Worm (Caenorhabditis elegans): ENCODE measurements around the gene ilc-17.1.

The ilc-17.1 gene

DNA sequence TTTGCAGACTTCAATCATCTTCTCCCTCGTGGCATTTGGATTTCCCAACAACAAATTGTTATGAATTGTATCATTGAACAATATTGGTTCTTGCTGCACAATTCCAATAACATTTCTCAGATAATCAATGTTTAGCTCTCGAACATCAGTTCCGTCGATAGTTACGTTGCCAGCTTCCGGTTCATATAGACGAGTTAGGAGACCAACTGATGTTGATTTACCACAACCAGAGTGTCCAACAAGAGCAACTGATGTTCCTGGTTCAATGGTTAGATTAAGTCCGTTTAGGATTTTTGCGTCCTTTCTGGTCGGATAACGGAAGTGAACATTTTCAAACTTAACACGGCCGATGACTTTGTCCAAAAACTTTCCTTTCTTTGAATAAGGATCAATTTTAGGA lies 15.6 kb downstream of the ilc-17.1 start:
- TF ChIP-seq unc-62 (GFP tag; optimal IDR thresholded peaks at IDR 0.05 in 1 of 2) (peak in 1 of 2 experiments; percentile 78), unc-62 (tag; optimal IDR thresholded peaks at IDR 0.05) (no peak), aly-2 (tag; optimal IDR thresholded peaks at IDR 0.05) (no peak), nhr-237 (tag; optimal IDR thresholded peaks at IDR 0.05) (no peak), jun-1 (tag; optimal IDR thresholded peaks at IDR 0.05) (no peak), duxl-1 (tag; optimal IDR thresholded peaks at IDR 0.05; ENCODE audit: poor library complexity) (no peak), Y5F2A.4 (GFP tag; optimal IDR thresholded peaks at IDR 0.05) (no peak), Y48G9A.11 (GFP tag; IDR thresholded peaks at IDR 0.05) (no peak), nhr-42 (GFP tag; IDR thresholded peaks at IDR 0.05) (no peak)

DNA sequence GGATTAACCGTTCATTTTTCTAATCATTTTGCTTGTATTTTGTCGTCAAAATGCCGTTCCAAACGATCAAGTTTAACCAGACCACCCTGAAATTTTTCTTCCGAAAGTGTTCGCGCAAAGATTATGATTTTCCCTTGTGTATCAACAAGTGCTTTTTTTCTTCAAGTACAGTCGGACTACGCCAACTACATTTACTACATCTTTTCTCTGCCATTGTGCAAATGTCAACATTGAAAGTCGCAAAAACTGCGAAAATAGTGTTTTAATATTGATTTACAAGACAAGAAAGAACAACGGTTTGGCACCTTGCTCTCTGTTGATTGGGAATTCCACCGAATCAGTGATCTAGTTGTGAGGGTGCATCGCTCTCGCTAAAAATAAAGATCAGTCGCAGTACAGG lies 18.8 kb downstream of the ilc-17.1 start:
- TF ChIP-seq zfp-2 (tag; optimal IDR thresholded peaks at IDR 0.05): no peak
- peak; percentile 27 for TF ChIP-seq nhr-28 (tag; optimal IDR thresholded peaks at IDR 0.05)

DNA sequence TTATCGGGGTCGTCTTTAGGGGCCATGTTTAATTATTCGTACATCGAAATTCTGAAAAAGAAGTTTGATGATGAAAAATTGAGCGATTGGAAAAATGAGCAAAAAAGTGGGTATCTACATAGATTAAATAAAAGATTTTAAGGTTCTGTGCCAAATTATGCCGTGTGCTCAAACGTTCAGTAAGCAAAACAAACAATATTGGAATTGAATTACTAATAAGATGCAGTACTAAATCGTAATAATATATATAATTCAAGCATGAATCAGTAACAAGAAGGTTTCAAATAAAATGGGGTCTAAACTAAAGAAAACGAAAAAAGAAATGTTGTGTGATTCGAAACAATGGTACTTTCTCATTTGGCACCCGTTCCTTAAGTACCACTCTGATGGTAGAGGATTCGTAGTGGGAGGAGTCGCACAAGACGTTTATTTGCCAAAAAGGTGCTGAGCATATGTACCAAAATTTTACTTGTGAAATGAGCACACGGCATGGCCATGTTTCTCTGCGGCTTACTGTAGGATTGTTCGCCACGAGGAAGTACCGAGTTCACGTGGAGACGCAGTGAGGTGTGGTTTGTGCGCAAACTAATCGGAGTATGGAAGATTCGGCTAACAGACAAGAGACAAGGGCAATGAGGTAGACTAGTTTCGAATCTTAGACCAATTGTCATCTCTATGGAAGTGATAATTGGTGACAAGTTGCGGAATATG lies 19.9 kb downstream of the ilc-17.1 start, which contains the start of gene pgp-14:
Gene pgp-14 (minus strand): TSS at position 51 of the 711 bp plus-strand sequence.
- TF ChIP-seq gei-8 (GFP tag; optimal IDR thresholded peaks at IDR 0.05): no peak
- TF ChIP-seq egl-43 (GFP tag; IDR thresholded peaks at IDR 0.05): 0 out of 2 replicates have a peak, but pooled peaks have one; percentile 27
- no peak for TF ChIP-seq F37D6.2 (tag; optimal IDR thresholded peaks at IDR 0.05)

DNA sequence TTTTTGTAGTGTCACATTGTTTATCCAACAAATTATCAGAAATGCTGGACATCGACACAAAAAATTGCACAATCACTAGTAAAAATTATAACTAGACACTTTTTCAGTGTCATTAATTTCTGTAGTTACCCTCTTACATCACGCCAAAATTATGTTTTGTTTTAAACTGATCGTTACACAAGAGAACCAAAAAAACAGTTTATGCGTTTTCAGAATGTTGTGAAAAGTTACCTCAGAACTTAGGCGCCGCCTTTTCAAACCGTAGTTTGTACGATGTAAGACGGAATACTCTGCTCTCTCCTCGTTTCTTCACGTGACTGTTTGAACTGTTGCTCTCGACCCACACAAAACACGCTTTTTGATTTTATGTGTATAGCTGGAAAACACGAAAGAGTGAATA lies 31.1 kb downstream of the ilc-17.1 start, which contains the start of gene pgp-13:
Gene pgp-13 (plus strand): TSS at position 301 of the 400 bp plus-strand sequence.
- TF ChIP-seq aha-1 (tag) (peak; percentile 12), dmd-6 (GFP tag; IDR thresholded peaks at IDR 0.05) (0 out of 2 replicates have a peak, but pooled peaks have one; percentile 27), arid-1 (GFP tag; conservative IDR thresholded peaks at IDR 0.05) (no peak), nhr-28 (tag; optimal IDR thresholded peaks at IDR 0.05) (peak; percentile 31), gei-8 (GFP tag; optimal IDR thresholded peaks at IDR 0.05) (no peak)

DNA sequence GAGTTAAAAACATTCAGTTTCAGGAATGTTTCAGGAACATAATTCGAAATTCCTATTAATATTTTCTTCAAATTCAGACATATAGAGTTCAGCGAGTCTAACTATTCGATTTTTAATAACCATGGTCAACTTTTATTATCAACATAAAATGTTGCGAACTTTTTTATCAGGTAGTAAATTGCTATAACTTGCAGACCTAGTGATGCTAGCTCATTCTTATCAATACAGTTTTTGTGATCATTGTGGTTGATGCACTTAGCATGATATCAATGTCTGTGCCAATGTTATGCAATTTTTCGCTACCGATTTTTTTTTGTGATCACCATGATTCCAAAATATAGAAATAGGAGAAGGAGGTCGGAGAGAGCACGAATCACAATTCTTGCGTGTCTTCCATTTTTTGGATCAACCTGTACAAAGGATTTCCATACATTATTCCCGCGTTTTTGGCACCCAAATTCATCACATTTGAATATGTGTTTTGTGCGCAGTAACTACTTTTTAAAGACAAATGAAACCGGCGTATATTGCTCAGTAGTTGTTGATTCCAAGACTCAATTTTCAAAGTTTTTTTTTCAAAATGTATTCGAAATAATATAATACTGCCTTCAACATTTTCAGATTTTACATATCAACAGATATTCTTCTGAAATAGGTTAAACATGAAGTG lies 38.3 kb downstream of the ilc-17.1 start, which contains the start of gene pgp-12:
Gene pgp-12 (plus strand): TSS at position 620 of the 670 bp plus-strand sequence.
- TF ChIP-seq hif-1 (tag; optimal IDR thresholded peaks at IDR 0.05): no peak
- no peak for TF ChIP-seq lsy-2 (tag; optimal IDR thresholded peaks at IDR 0.05)
- TF ChIP-seq ceh-32 (tag; optimal IDR thresholded peaks at IDR 0.05; ENCODE audit: poor library complexity): no peak
- TF ChIP-seq madf-9 (GFP tag; conservative IDR thresholded peaks at IDR 0.05): no peak
- TF ChIP-seq php-3 (GFP tag; IDR thresholded peaks at IDR 0.05): peak; percentile 65
- peak; percentile 47 for TF ChIP-seq dmd-6 (GFP tag; IDR thresholded peaks at IDR 0.05)
- TF ChIP-seq nhr-28 (tag; optimal IDR thresholded peaks at IDR 0.05): peak; percentile 41
- no peak for TF ChIP-seq nhr-25 (tag; optimal IDR thresholded peaks at IDR 0.05; ENCODE audit: borderline replicate concordance, insufficient read depth)
- TF ChIP-seq unc-39 (tag; optimal IDR thresholded peaks at IDR 0.05): no peak
- TF ChIP-seq rbr-2 (tag; optimal IDR thresholded peaks at IDR 0.05): no peak
- no peak for TF ChIP-seq zfp-3 (GFP tag; conservative IDR thresholded peaks at IDR 0.05)

DNA sequence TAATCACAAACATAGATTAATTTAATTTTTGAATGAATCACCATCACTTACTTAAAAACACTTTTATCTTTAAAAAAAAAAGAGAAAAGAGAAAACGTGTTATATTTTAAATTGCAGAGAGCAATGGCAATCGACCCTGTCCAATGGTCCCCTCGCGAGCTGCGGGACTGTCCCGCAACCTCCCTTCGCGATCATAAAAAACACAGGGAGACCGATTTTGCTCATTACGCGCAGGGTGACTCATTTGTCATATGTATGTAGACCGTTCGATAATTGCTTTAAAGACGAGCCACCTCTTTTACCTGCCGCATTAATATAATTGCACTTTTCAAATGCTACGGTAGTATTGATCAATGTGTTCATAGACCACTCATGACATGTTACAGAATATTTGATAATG lies 39.5 kb downstream of the ilc-17.1 start:
- TF ChIP-seq duxl-1 (tag; optimal IDR thresholded peaks at IDR 0.05; ENCODE audit: poor library complexity) (peak; percentile 27), ZK337.2 (GFP tag; IDR thresholded peaks at IDR 0.05) (no peak)

Data from whole organism, L4 larva.